Fruit fly (Drosophila melanogaster) whole organism, prepupa: Measurements from ENCODE around the gene CG33252.
A peak's percentile ranks its signal among the peaks of the same experiment; 100 is the strongest.

Experiments
- Blimp-1 ChIP-seq: fragments of 200-800 bp; sonication (Bioruptor generic); optimal IDR thresholded peaks from 3 replicates; lab custom pipeline; 2017; ENCODE audit warnings: missing biosample characterization, missing genetic modification characterization, mild to moderate bottlenecking, moderate library complexity, missing genetic modification reagents
- CG10631 ChIP-seq: fragments of 200-800 bp; sonication (Bioruptor generic); optimal IDR thresholded peaks from 2 replicates; lab custom pipeline; 2016; ENCODE audit warnings: missing biosample characterization, missing genetic modification characterization
- CG10669 ChIP-seq: fragments of 200-800 bp; sonication (Bioruptor generic); optimal IDR thresholded peaks from 3 replicates; lab custom pipeline; 2018; ENCODE audit warnings: missing biosample characterization, mild to moderate bottlenecking, missing genetic modification characterization, moderate library complexity
- CG11294 ChIP-seq: fragments of 200-800 bp; sonication (Bioruptor generic); IDR thresholded peaks from 2 replicates; pipeline ENCODE4 v1.3.6; 2022; ENCODE audit warnings: missing biosample characterization, missing genetic modification characterization
- CG11902 ChIP-seq: fragments of 200-800 bp; sonication (Bioruptor generic); optimal IDR thresholded peaks from 3 replicates; lab custom pipeline; 2016; ENCODE audit warnings: missing biosample characterization, missing genetic modification characterization
- CG1621 ChIP-seq: fragments of 200-800 bp; sonication (Bioruptor generic); optimal IDR thresholded peaks from 3 replicates; lab custom pipeline; 2018; ENCODE audit warnings: missing biosample characterization, mild to moderate bottlenecking, missing genetic modification characterization
- CG16779 ChIP-seq: fragments of 200-800 bp; sonication (Bioruptor generic); optimal IDR thresholded peaks from 3 replicates; lab custom pipeline; 2017; ENCODE audit warnings: missing biosample characterization, mild to moderate bottlenecking, missing genetic modification characterization
- CG3032 ChIP-seq: fragments of 200-800 bp; optimal IDR thresholded peaks from 2 replicates; lab custom pipeline; 2019; ENCODE audit warnings: missing biosample characterization, mild to moderate bottlenecking, missing genetic modification characterization, moderate library complexity
- CG32006 ChIP-seq: fragments of 200-800 bp; sonication (Bioruptor generic); optimal IDR thresholded peaks from 3 replicates; lab custom pipeline; 2017; ENCODE audit warnings: missing biosample characterization, mild to moderate bottlenecking, missing genetic modification characterization
- CG34406 ChIP-seq: fragments of 200-800 bp; sonication (Bioruptor generic); optimal IDR thresholded peaks from 3 replicates; lab custom pipeline; 2016; ENCODE audit warnings: missing biosample characterization, missing genetic modification characterization
- CG3919 ChIP-seq: fragments of 200-800 bp; sonication (Bioruptor generic); optimal IDR thresholded peaks from 3 replicates; lab custom pipeline; 2016; ENCODE audit warnings: missing biosample characterization, missing genetic modification characterization
- CG4318 ChIP-seq: fragments of 200-800 bp; sonication (Bioruptor generic); optimal IDR thresholded peaks from 3 replicates; lab custom pipeline; 2017; ENCODE audit warnings: missing biosample characterization, mild to moderate bottlenecking, missing genetic modification characterization
- CG6163 ChIP-seq: fragments of 200-800 bp; sonication (Bioruptor generic); IDR thresholded peaks from 3 replicates; pipeline ENCODE4 v1.3.6; 2022; ENCODE audit warnings: missing biosample characterization, missing genetic modification characterization
- CG6276 ChIP-seq: fragments of 200-800 bp; sonication (Bioruptor generic); optimal IDR thresholded peaks from 2 replicates; lab custom pipeline; 2017; ENCODE audit warnings: missing biosample characterization, mild to moderate bottlenecking, missing genetic modification characterization
- CG6808 ChIP-seq: fragments of 200-800 bp; sonication (Bioruptor generic); optimal IDR thresholded peaks from 3 replicates; lab custom pipeline; 2017; ENCODE audit warnings: missing biosample characterization, missing genetic modification characterization, mild to moderate bottlenecking, moderate library complexity, missing genetic modification reagents
- CG6854 ChIP-seq: fragments of 200-800 bp; sonication (Bioruptor generic); optimal IDR thresholded peaks from 2 replicates; lab custom pipeline; 2017; ENCODE audit warnings: missing biosample characterization, mild to moderate bottlenecking, missing genetic modification characterization
- CG7368 ChIP-seq: fragments of 200-800 bp; sonication (Bioruptor generic); optimal IDR thresholded peaks from 3 replicates; lab custom pipeline; 2016; ENCODE audit warnings: missing biosample characterization, missing genetic modification characterization
- CG8119 ChIP-seq: fragments of 200-800 bp; sonication (Bioruptor generic); IDR thresholded peaks from 3 replicates; pipeline ENCODE4 v1.3.6; 2022; ENCODE audit warnings: missing biosample characterization, missing genetic modification characterization
- CG8632 ChIP-seq: fragments of 200-800 bp; sonication (Bioruptor generic); optimal IDR thresholded peaks from 3 replicates; lab custom pipeline; 2016; ENCODE audit warnings: missing biosample characterization, missing genetic modification characterization
- CG9139 ChIP-seq: fragments of 200-800 bp; sonication (Bioruptor generic); optimal IDR thresholded peaks from 3 replicates; lab custom pipeline; 2017; ENCODE audit warnings: missing biosample characterization, mild to moderate bottlenecking, missing genetic modification characterization
- Eip75B ChIP-seq: fragments of 200-800 bp; sonication (Bioruptor generic); optimal IDR thresholded peaks from 3 replicates; lab custom pipeline; 2016; ENCODE audit warnings: missing biosample characterization, missing genetic modification characterization
- Eip78C ChIP-seq: fragments of 200-800 bp; sonication (Bioruptor generic); peaks from one replicate; lab custom pipeline; 2016; ENCODE audit warnings: missing biosample characterization, missing genetic modification characterization
- Eip93F ChIP-seq: fragments of 200-800 bp; sonication (Bioruptor generic); optimal IDR thresholded peaks from 2 replicates; lab custom pipeline; 2016; ENCODE audit warnings: missing biosample characterization, mild to moderate bottlenecking, missing genetic modification characterization
- Ets21C ChIP-seq: fragments of 200-800 bp; sonication (Bioruptor generic); optimal IDR thresholded peaks from 3 replicates; lab custom pipeline; 2016; ENCODE audit warnings: missing biosample characterization, missing genetic modification characterization
- Ets96B ChIP-seq: fragments of 200-800 bp; optimal IDR thresholded peaks from 2 replicates; lab custom pipeline; 2019; ENCODE audit warnings: missing biosample characterization, mild to moderate bottlenecking, missing genetic modification characterization, moderate library complexity
- Gug ChIP-seq: fragments of 200-800 bp; sonication (Bioruptor generic); IDR thresholded peaks from 2 replicates; pipeline ENCODE4 v1.3.6; 2022; ENCODE audit warnings: missing biosample characterization, missing genetic modification characterization
- Hr38 ChIP-seq: sonication (Bioruptor generic); optimal IDR thresholded peaks from 2 replicates; lab custom pipeline; 2016; ENCODE audit warnings: missing biosample characterization, missing genetic modification characterization
- Hr39 ChIP-seq: fragments of 200-800 bp; sonication (Bioruptor generic); optimal IDR thresholded peaks from 2 replicates; lab custom pipeline; 2016; ENCODE audit warnings: missing biosample characterization, missing genetic modification characterization
- Hr4 ChIP-seq: fragments of 200-800 bp; sonication (Bioruptor generic); optimal IDR thresholded peaks from 3 replicates; lab custom pipeline; 2016; ENCODE audit warnings: missing biosample characterization, missing genetic modification characterization
- Lpt ChIP-seq: fragments of 200-800 bp; sonication (Bioruptor generic); optimal IDR thresholded peaks from 3 replicates; lab custom pipeline; 2016; ENCODE audit warnings: missing biosample characterization, missing genetic modification characterization
- OdsH ChIP-seq: fragments of 200-800 bp; sonication (Bioruptor generic); optimal IDR thresholded peaks from 3 replicates; lab custom pipeline; 2016; ENCODE audit warnings: missing biosample characterization, missing genetic modification characterization
- Smox ChIP-seq: fragments of 200-800 bp; sonication (Bioruptor generic); optimal IDR thresholded peaks from 3 replicates; lab custom pipeline; 2016; ENCODE audit warnings: missing biosample characterization, missing genetic modification characterization
- Sox102F ChIP-seq: fragments of 200-800 bp; sonication (Bioruptor generic); optimal IDR thresholded peaks from 2 replicates; lab custom pipeline; 2016; ENCODE audit warnings: missing biosample characterization, mild to moderate bottlenecking, missing genetic modification characterization
- Sox14 ChIP-seq: fragments of 200-800 bp; sonication (Bioruptor generic); optimal IDR thresholded peaks from 3 replicates; lab custom pipeline; 2016; ENCODE audit warnings: missing biosample characterization, missing genetic modification characterization
- achi ChIP-seq: fragments of 200-800 bp; sonication (Bioruptor generic); optimal IDR thresholded peaks from 3 replicates; lab custom pipeline; 2016; ENCODE audit warnings: missing biosample characterization, missing genetic modification characterization
- acj6 ChIP-seq: fragments of 200-800 bp; sonication (Bioruptor generic); optimal IDR thresholded peaks from 3 replicates; lab custom pipeline; 2016; ENCODE audit warnings: missing biosample characterization, missing genetic modification characterization
- dac ChIP-seq: fragments of 200-800 bp; sonication (Bioruptor generic); optimal IDR thresholded peaks from 2 replicates; lab custom pipeline; 2017; ENCODE audit warnings: missing biosample characterization, mild to moderate bottlenecking, missing genetic modification characterization
- dsx ChIP-seq: fragments of 200-800 bp; optimal IDR thresholded peaks from 3 replicates; lab custom pipeline; 2019; ENCODE audit warnings: missing biosample characterization, mild to moderate bottlenecking, missing genetic modification characterization, moderate library complexity; ENCODE audit not compliant: poor library complexity, severe bottlenecking
- eg ChIP-seq: fragments of 200-800 bp; sonication (Bioruptor generic); IDR thresholded peaks from 3 replicates; pipeline ENCODE4 v1.3.6; 2022; ENCODE audit warnings: missing biosample characterization, missing genetic modification characterization
- esn ChIP-seq: fragments of 200-800 bp; sonication (Bioruptor generic); optimal IDR thresholded peaks from 2 replicates; lab custom pipeline; 2016; ENCODE audit warnings: missing biosample characterization, mild to moderate bottlenecking, missing genetic modification characterization, moderate library complexity
- fd59A ChIP-seq: fragments of 200-800 bp; sonication (Bioruptor generic); optimal IDR thresholded peaks from 2 replicates; lab custom pipeline; 2017; ENCODE audit warnings: missing biosample characterization, mild to moderate bottlenecking, missing genetic modification characterization, missing genetic modification reagents
- fd85E ChIP-seq: fragments of 200-800 bp; sonication (Bioruptor generic); optimal IDR thresholded peaks from 3 replicates; lab custom pipeline; 2016; ENCODE audit warnings: missing biosample characterization, missing genetic modification characterization
- lz ChIP-seq: fragments of 200-800 bp; sonication (Bioruptor generic); optimal IDR thresholded peaks from 3 replicates; lab custom pipeline; 2016; ENCODE audit warnings: missing biosample characterization, missing genetic modification characterization
- net ChIP-seq: fragments of 200-800 bp; sonication (Bioruptor generic); optimal IDR thresholded peaks from 3 replicates; lab custom pipeline; 2016; ENCODE audit warnings: missing biosample characterization, missing genetic modification characterization
- pdm3 ChIP-seq: fragments of 200-800 bp; sonication (Bioruptor generic); optimal IDR thresholded peaks from 3 replicates; lab custom pipeline; 2016; ENCODE audit warnings: missing biosample characterization, missing genetic modification characterization
- salr ChIP-seq, 2 experiments: fragments of 200-800 bp; sonication (Bioruptor generic); optimal IDR thresholded peaks; 3 replicates each; lab custom pipeline; 2016 to 2018; ENCODE audit warnings: missing biosample characterization in 2 of 2, missing genetic modification characterization in 2 of 2, mild to moderate bottlenecking in 1 of 2
- spab ChIP-seq: fragments of 200-800 bp; sonication (Bioruptor generic); optimal IDR thresholded peaks from 2 replicates; lab custom pipeline; 2017; ENCODE audit warnings: missing biosample characterization, mild to moderate bottlenecking, missing genetic modification characterization, missing genetic modification reagents
- ss ChIP-seq, 2 experiments: fragments of 200-800 bp; sonication (Bioruptor generic); optimal IDR thresholded peaks; 2 replicates in 1 of 2; 3 replicates in 1 of 2; lab custom pipeline; 2017 to 2018; ENCODE audit warnings: mild to moderate bottlenecking in 2 of 2, missing biosample characterization in 2 of 2, missing genetic modification characterization in 2 of 2, moderate library complexity in 1 of 2
- svp ChIP-seq: fragments of 200-800 bp; sonication (Bioruptor generic); peaks from one replicate; lab custom pipeline; 2016; ENCODE audit warnings: missing biosample characterization, missing genetic modification characterization
- topi ChIP-seq: fragments of 200-800 bp; sonication (Bioruptor generic); optimal IDR thresholded peaks from 3 replicates; lab custom pipeline; 2016; ENCODE audit warnings: missing biosample characterization, missing genetic modification characterization

Gene CG33252

dm6 chrX:16874671-16875070, 22.3 kb downstream of the CG33252 start:
- TF ChIP-seq eg (GFP tag; lab: Robert Waterston, UW) (0 out of 3 replicates have a peak, but pooled peaks have one; percentile 9), Smox (GFP tag; lab: Kevin White, UChicago) (no peak)

- TF ChIP-seq Eip93F (GFP tag; lab: Kevin White, UChicago) = no peak
- no peak for TF ChIP-seq fd85E (GFP tag; lab: Kevin White, UChicago)
- peak; percentile 62 for TF ChIP-seq Blimp-1 (GFP tag; lab: Kevin White, UChicago)
- TF ChIP-seq Sox14 (GFP tag; lab: Kevin White, UChicago) = no peak
- TF ChIP-seq CG32006 = peak; percentile 92
- TF ChIP-seq Hr39 (GFP tag; lab: Kevin White, UChicago) = no peak
- no peak for TF ChIP-seq Hr38 (GFP tag; lab: Kevin White, UChicago)
- TF ChIP-seq Hr4 (GFP tag; lab: Kevin White, UChicago) = peak; percentile 41
- TF ChIP-seq CG11902 (GFP tag; lab: Kevin White, UChicago) = peak; percentile 27
- no peak for TF ChIP-seq Eip75B (GFP tag; lab: Kevin White, UChicago)
- TF ChIP-seq ss (GFP tag; optimal IDR thresholded peaks at IDR 0.05; lab: Kevin White, UChicago) = peak; percentile 31 to 65
- no peak for TF ChIP-seq pdm3 (GFP tag; lab: Kevin White, UChicago)
- TF ChIP-seq CG8119 (GFP tag; lab: Robert Waterston, UW) = peak; percentile 85
- peak; percentile 77 for TF ChIP-seq achi (GFP tag; lab: Kevin White, UChicago)
- peak; percentile 55 for TF ChIP-seq svp (GFP tag; lab: Kevin White, UChicago)
- no peak for TF ChIP-seq Smox (GFP tag; lab: Kevin White, UChicago)
- peak; percentile 40 for TF ChIP-seq acj6
- TF ChIP-seq Lpt (GFP tag; lab: Kevin White, UChicago) = peak; percentile 25
- TF ChIP-seq lz (GFP tag; lab: Kevin White, UChicago) = peak; percentile 16
- TF ChIP-seq Gug (GFP tag; lab: Robert Waterston, UW) = no peak
- TF ChIP-seq CG10669 = peak; percentile 7
- peak; percentile 27 for TF ChIP-seq esn
- TF ChIP-seq fd59A (GFP tag; lab: Kevin White, UChicago) = no peak
- TF ChIP-seq CG8632 (GFP tag; lab: Kevin White, UChicago) = peak; percentile 73
- peak; percentile 22 for TF ChIP-seq Ets96B (tag; lab: Kevin White, UChicago)
- TF ChIP-seq CG7368 (GFP tag; lab: Kevin White, UChicago) = peak; percentile 32
- TF ChIP-seq Sox102F (GFP tag; lab: Kevin White, UChicago) = no peak
- peak; percentile 25 for TF ChIP-seq net (GFP tag; lab: Kevin White, UChicago)
- TF ChIP-seq CG9139 (GFP tag; lab: Kevin White, UChicago) = no peak
- peak; percentile 26 for TF ChIP-seq spab (GFP tag; lab: Kevin White, UChicago)
- peak in 1 of 2 experiments; percentile 21 for TF ChIP-seq salr (GFP tag; optimal IDR thresholded peaks at IDR 0.05; lab: Kevin White, UChicago)
- no peak for TF ChIP-seq CG1621 (tag; lab: Kevin White, UChicago)
- peak; percentile 53 for TF ChIP-seq dac (GFP tag; lab: Kevin White, UChicago)
- peak; percentile 76 for TF ChIP-seq CG6276
- peak; percentile 57; the same call in 1 of the 3 replicates for TF ChIP-seq CG6163 (GFP tag; lab: Robert Waterston, UW)
- TF ChIP-seq CG4318 (GFP tag; lab: Kevin White, UChicago) = peak; percentile 75
- peak; percentile 31 for TF ChIP-seq CG3919 (GFP tag; lab: Kevin White, UChicago)
- TF ChIP-seq eg (GFP tag; lab: Robert Waterston, UW) = peak; percentile 66
- TF ChIP-seq CG16779 (tag; lab: Kevin White, UChicago) = peak; percentile 29
- peak; percentile 23 for TF ChIP-seq CG6808 (GFP tag; lab: Kevin White, UChicago)
- no peak for TF ChIP-seq topi
- peak; percentile 36 for TF ChIP-seq CG11294 (GFP tag; lab: Robert Waterston, UW)
- TF ChIP-seq OdsH = peak; percentile 69
- TF ChIP-seq CG6854 (GFP tag; lab: Kevin White, UChicago) = no peak
- peak; percentile 65 for TF ChIP-seq CG10631 (GFP tag; lab: Kevin White, UChicago)
- peak; percentile 43 for TF ChIP-seq dsx (GFP tag; lab: Kevin White, UChicago)
- TF ChIP-seq CG3032 (tag; lab: Kevin White, UChicago) = peak; percentile 49
- TF ChIP-seq Eip78C (GFP tag; lab: Kevin White, UChicago) = peak; percentile 81
- peak; percentile 71 for TF ChIP-seq CG34406
- no peak for TF ChIP-seq Ets21C
Measured at dm6 chrX:16873053-16873452, 23.9 kb downstream of the CG33252 start.
